Worm (Caenorhabditis elegans): ENCODE data around the gene fbxb-105.
A peak's percentile ranks its signal among the peaks of the same experiment; 100 is the strongest.

fbxb-105 gene

DNA sequence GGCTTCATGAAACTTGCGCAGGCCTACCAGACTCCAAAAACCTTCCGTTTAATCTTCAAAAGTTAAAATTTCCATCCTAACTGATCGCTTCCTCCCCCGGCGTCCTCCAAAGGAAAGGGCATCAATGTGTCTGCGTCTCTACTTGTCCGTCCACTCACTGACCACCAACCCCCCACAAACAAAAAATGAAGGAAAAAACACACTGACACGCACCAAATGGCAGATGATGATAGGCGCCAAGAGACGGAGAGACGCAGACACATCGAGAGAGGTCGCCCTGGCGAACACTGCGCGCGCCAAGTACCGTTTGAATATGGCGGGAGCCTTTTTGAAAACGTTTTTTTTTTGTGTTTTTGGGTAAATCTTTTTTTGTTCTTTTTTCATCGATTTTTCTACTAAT, 36.0 kb downstream of the fbxb-105 start (continued):
- TF ChIP-seq mdl-1 (tag; optimal IDR thresholded peaks at IDR 0.05): peak; percentile 28 to 37
- no peak for TF ChIP-seq lin-39 (tag; optimal IDR thresholded peaks at IDR 0.05)
- TF ChIP-seq dmd-6 (GFP tag; IDR thresholded peaks at IDR 0.05): 0 out of 2 replicates have a peak, but pooled peaks have one; percentile 8
- peak; percentile 64 for TF ChIP-seq mep-1 (tag; optimal IDR thresholded peaks at IDR 0.05)
- no peak for TF ChIP-seq spr-1 (tag; optimal IDR thresholded peaks at IDR 0.05)
- no peak for TF ChIP-seq zip-11 (GFP tag; IDR thresholded peaks at IDR 0.05)
- TF ChIP-seq nhr-102 (tag; optimal IDR thresholded peaks at IDR 0.05): no peak

- TF ChIP-seq Y5F2A.4 (GFP tag; optimal IDR thresholded peaks at IDR 0.05): no peak
- no peak for TF ChIP-seq lin-15B (tag; optimal IDR thresholded peaks at IDR 0.05)
- TF ChIP-seq nhr-102 (tag; optimal IDR thresholded peaks at IDR 0.05): no peak
- no peak for TF ChIP-seq Y48G9A.11 (GFP tag; IDR thresholded peaks at IDR 0.05)
- no peak for TF ChIP-seq nhr-48 (tag; optimal IDR thresholded peaks at IDR 0.05)
- no peak for TF ChIP-seq ces-1 (GFP tag; optimal IDR thresholded peaks at IDR 0.05)
- no peak for TF ChIP-seq saeg-2 (GFP tag; IDR thresholded peaks at IDR 0.05)
- no peak for TF ChIP-seq nhr-10 (tag; optimal IDR thresholded peaks at IDR 0.05)
- TF ChIP-seq zip-11 (GFP tag; IDR thresholded peaks at IDR 0.05): no peak
- no peak for TF ChIP-seq ctbp-1 (GFP tag; IDR thresholded peaks at IDR 0.05)
Measured at ce11 chrII:2734266-2734665, 36.4 kb downstream of the fbxb-105 start.

DNA sequence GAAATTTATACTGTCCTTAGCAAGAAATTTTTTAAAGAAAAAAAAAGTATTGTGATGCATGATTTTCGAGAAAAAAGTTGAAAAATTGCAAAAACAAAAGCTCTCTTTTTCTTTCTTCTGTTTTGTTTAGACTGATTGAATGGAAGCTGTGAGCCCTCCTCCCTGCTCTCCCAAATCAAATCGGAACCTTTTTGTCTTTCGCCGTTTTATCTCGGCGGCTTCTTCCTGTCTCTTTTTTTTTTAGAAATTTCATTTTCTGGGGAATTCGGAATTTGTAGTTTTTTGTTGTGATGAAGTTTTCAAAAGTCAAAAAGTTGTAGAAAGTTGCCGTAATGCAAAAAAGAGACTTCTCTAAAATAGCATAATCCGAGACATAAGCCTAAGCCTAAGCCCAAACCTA, 40.0 kb downstream of the fbxb-105 start:
- TF ChIP-seq unc-62 (GFP tag; optimal IDR thresholded peaks at IDR 0.05 in 1 of 2): peak in 1 of 2 experiments; percentile 56
- TF ChIP-seq unc-62 (tag; optimal IDR thresholded peaks at IDR 0.05): no peak
- no peak for TF ChIP-seq unc-130 (GFP tag; optimal IDR thresholded peaks at IDR 0.05)
- TF ChIP-seq hif-1 (tag; optimal IDR thresholded peaks at IDR 0.05): no peak
- TF ChIP-seq fkh-10 (GFP tag; optimal IDR thresholded peaks at IDR 0.05): peak; percentile 6
- no peak for TF ChIP-seq nhr-42 (GFP tag; IDR thresholded peaks at IDR 0.05)
- TF ChIP-seq ces-1 (GFP tag; optimal IDR thresholded peaks at IDR 0.05): peak; percentile 8

- TF ChIP-seq ceh-20 (GFP tag; IDR thresholded peaks at IDR 0.05) (no peak), tra-1 (GFP tag; IDR thresholded peaks at IDR 0.05) (0 out of 2 replicates have a peak, but pooled peaks have one; percentile 37), fkh-10 (GFP tag; optimal IDR thresholded peaks at IDR 0.05) (no peak), zip-11 (GFP tag; IDR thresholded peaks at IDR 0.05) (no peak), skn-1 (tag; optimal IDR thresholded peaks at IDR 0.05) (no peak), nhr-77 (tag; optimal IDR thresholded peaks at IDR 0.05) (no peak), madf-5 (GFP tag; IDR thresholded peaks at IDR 0.05) (no peak), unc-130 (GFP tag; optimal IDR thresholded peaks at IDR 0.05) (no peak)
Measured at ce11 chrII:2726774-2727173, 43.9 kb downstream of the fbxb-105 start.

DNA sequence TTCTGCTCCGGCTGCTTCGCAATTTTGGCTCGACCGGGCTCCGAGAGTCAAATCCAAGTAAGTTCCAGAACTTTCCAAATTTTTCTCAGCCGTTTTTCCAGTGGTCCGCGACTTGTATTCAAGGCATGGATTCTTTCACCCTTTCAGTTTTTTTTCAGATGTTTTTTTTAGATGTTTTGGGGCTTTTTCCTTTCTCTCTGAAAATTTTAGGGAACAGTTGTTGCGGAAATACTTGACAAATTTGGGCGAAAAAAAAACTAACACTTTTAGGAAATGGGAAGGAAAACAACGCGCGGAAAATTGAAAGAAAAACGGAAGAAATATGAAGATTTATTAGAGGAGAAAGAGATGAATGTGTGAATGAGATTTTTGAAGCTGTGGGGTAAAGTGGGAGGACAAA, 45.1 kb downstream of the fbxb-105 start, which contains the start of the genes T05A8.11 and nep-2:
Gene T05A8.11, minus strand, starts transcription at position 101 of the 400 bp plus-strand sequence.
Gene nep-2, minus strand, starts transcription at position 192 of the 400 bp plus-strand sequence.
- TF ChIP-seq dmd-8 (GFP tag; IDR thresholded peaks at IDR 0.05) (no peak), daf-19 (GFP tag; conservative IDR thresholded peaks at IDR 0.05) (no peak), D1046.2 (GFP tag; IDR thresholded peaks at IDR 0.05) (no peak), mdt-29 (GFP tag; IDR thresholded peaks at IDR 0.05) (no peak), nhr-77 (tag; optimal IDR thresholded peaks at IDR 0.05) (no peak), daf-16 (GFP tag; optimal IDR thresholded peaks at IDR 0.05) (no peak), daf-16 (tag; optimal IDR thresholded peaks at IDR 0.05) (no peak), set-16 (GFP tag; IDR thresholded peaks at IDR 0.05) (0 out of 2 replicates have a peak, but pooled peaks have one; percentile 2), lin-1 (GFP tag; IDR thresholded peaks at IDR 0.05) (no peak)
